Fruit fly (Drosophila melanogaster): ENCODE measurements around the gene AIF.

The AIF gene

DNA sequence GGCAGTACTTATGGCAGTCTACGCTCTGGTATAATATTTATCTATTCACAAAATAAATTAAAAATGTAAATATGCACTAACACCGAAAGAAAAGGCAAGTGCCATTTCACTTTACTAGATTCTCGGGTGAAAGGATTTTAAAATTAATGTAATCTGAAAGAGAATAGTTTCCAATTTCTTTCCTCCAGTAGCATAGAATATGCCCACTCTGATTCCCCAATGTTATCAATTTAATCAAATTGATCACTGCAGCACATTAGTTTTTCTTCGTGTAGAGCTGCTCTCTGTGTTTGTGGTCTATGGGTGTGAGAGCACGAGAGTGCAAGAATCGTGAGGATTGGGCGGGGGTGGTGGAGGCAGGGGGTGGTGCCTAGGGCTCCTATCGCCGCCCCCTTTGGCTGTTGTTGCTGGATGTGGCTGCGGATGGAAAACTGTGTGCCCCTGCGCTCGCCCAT is 49.6 kb downstream of the AIF start (continued):
- TF ChIP-seq BtbVII (GFP tag; optimal IDR thresholded peaks at IDR 0.05): peak; percentile 71
- TF ChIP-seq CG9437 (GFP tag; optimal IDR thresholded peaks at IDR 0.05): peak; percentile 70
- TF ChIP-seq CG7745 (tag; optimal IDR thresholded peaks at IDR 0.05): peak; percentile 51
- peak; percentile 63 for TF ChIP-seq CG15011 (GFP tag; optimal IDR thresholded peaks at IDR 0.05)
- TF ChIP-seq CG12236 (GFP tag; optimal IDR thresholded peaks at IDR 0.05): peak; percentile 67
- no peak for TF ChIP-seq CG2129 (GFP tag; IDR thresholded peaks at IDR 0.05; ENCODE audit: partially characterized antibody)
- peak; percentile 67 for TF ChIP-seq TFAM (GFP tag; optimal IDR thresholded peaks at IDR 0.05)
- TF ChIP-seq Ets97D (GFP tag; optimal IDR thresholded peaks at IDR 0.05): peak; percentile 6
- TF ChIP-seq CG11247 (GFP tag; IDR thresholded peaks at IDR 0.05): peak; percentile 48
- TF ChIP-seq CG8359 (GFP tag; optimal IDR thresholded peaks at IDR 0.05; ENCODE audit: borderline replicate concordance): peak; percentile 87
- TF ChIP-seq CG1529 (GFP tag; optimal IDR thresholded peaks at IDR 0.05): peak; percentile 91
- no peak for TF ChIP-seq CG11560 (tag; IDR thresholded peaks at IDR 0.05)
- TF ChIP-seq peb (GFP tag; IDR thresholded peaks at IDR 0.05): peak; percentile 63
- TF ChIP-seq pnt (GFP tag; optimal IDR thresholded peaks at IDR 0.05): peak; percentile 79
- peak; percentile 61 for TF ChIP-seq CG3065 (GFP tag; optimal IDR thresholded peaks at IDR 0.05)
- no peak for TF ChIP-seq pzg (GFP tag; optimal IDR thresholded peaks at IDR 0.05)
- TF ChIP-seq slou (GFP tag; optimal IDR thresholded peaks at IDR 0.05): peak; percentile 53
- TF ChIP-seq salm (tag; optimal IDR thresholded peaks at IDR 0.05): peak; percentile 73
- peak; percentile 73; the same call in 1 of the 2 replicates for TF ChIP-seq aop (GFP tag; IDR thresholded peaks at IDR 0.05)
- TF ChIP-seq Dbx (GFP tag; IDR thresholded peaks at IDR 0.05): no peak
- peak; percentile 94 for TF ChIP-seq CG10979 (tag; optimal IDR thresholded peaks at IDR 0.05)
- TF ChIP-seq fd3F (GFP tag; optimal IDR thresholded peaks at IDR 0.05): peak; percentile 23
- peak; percentile 85 for TF ChIP-seq Hsf (GFP tag; optimal IDR thresholded peaks at IDR 0.05)
- TF ChIP-seq vnd (GFP tag; IDR thresholded peaks at IDR 0.05; ENCODE audit: partially characterized antibody): no peak
- TF ChIP-seq Bgb (GFP tag; IDR thresholded peaks at IDR 0.05; ENCODE audit: partially characterized antibody): no peak
- no peak for TF ChIP-seq mld (GFP tag; IDR thresholded peaks at IDR 0.05; ENCODE audit: partially characterized antibody)
- peak; percentile 69 for TF ChIP-seq trh (GFP tag; optimal IDR thresholded peaks at IDR 0.05)
- TF ChIP-seq Poxn (GFP tag; IDR thresholded peaks at IDR 0.05): no peak
- peak; percentile 24 for TF ChIP-seq ERR (GFP tag; optimal IDR thresholded peaks at IDR 0.05)
- TF ChIP-seq CG3407 (GFP tag; optimal IDR thresholded peaks at IDR 0.05): peak; percentile 89
- TF ChIP-seq so (GFP tag; IDR thresholded peaks at IDR 0.05): peak; percentile 70; the same call in 2 of the 3 replicates
- TF ChIP-seq tin (GFP tag; optimal IDR thresholded peaks at IDR 0.05): peak; percentile 74
- no peak for TF ChIP-seq sima (GFP tag; optimal IDR thresholded peaks at IDR 0.05)
- no peak for TF ChIP-seq BEAF-32 (GFP tag; optimal IDR thresholded peaks at IDR 0.05)
- no peak for TF ChIP-seq CG3995 (GFP tag; optimal IDR thresholded peaks at IDR 0.05)
- TF ChIP-seq sc (optimal IDR thresholded peaks at IDR 0.05): no peak
- TF ChIP-seq sc (GFP tag; optimal IDR thresholded peaks at IDR 0.05): peak; percentile 96
- TF ChIP-seq CG4328 (GFP tag; optimal IDR thresholded peaks at IDR 0.05): peak; percentile 61
- TF ChIP-seq E2f2 (GFP tag; IDR thresholded peaks at IDR 0.05): peak; percentile 40; the same call in 1 of the 2 replicates
- no peak for TF ChIP-seq CG16813 (GFP tag; IDR thresholded peaks at IDR 0.05; ENCODE audit: partially characterized antibody)
- TF ChIP-seq emc (GFP tag; optimal IDR thresholded peaks at IDR 0.05): peak; percentile 8
